Fruit fly (Drosophila melanogaster) whole organism, embryonic: Measurements from ENCODE around the gene Sulf1.

Experiments
- CG10274 ChIP-seq: fragments of 200-800 bp; sonication (Bioruptor generic); optimal IDR thresholded peaks from 3 replicates; lab custom pipeline; 2017; ENCODE audit warnings: missing biosample characterization, mild to moderate bottlenecking, missing genetic modification characterization
- CG10543 ChIP-seq: fragments of 200-800 bp; sonication (Bioruptor generic); optimal IDR thresholded peaks from 3 replicates; lab custom pipeline; 2017; ENCODE audit warnings: missing biosample characterization, mild to moderate bottlenecking, missing genetic modification characterization, moderate library complexity
- CG11085 ChIP-seq: fragments of 200-800 bp; sonication (Bioruptor generic); IDR thresholded peaks from 2 replicates; pipeline ENCODE4 v1.3.6; 2022; ENCODE audit warnings: missing biosample characterization, missing genetic modification characterization
- CG11456 ChIP-seq: fragments of 200-800 bp; sonication (Bioruptor generic); IDR thresholded peaks from 3 replicates; pipeline ENCODE4 v1.3.6; 2022; ENCODE audit warnings: missing biosample characterization, missing genetic modification characterization
- CG11504 ChIP-seq: fragments of 200-800 bp; sonication (Bioruptor generic); optimal IDR thresholded peaks from 3 replicates; lab custom pipeline; 2019; ENCODE audit warnings: missing biosample characterization, mild to moderate bottlenecking, missing genetic modification characterization, moderate library complexity
- CG15073 ChIP-seq: fragments of 200-800 bp; sonication (Bioruptor generic); optimal IDR thresholded peaks from 2 replicates; lab custom pipeline; 2016; ENCODE audit warnings: missing biosample characterization, missing genetic modification characterization
- CG17568 ChIP-seq: fragments of 200-800 bp; sonication (Bioruptor generic); optimal IDR thresholded peaks from 2 replicates; lab custom pipeline; 2018; ENCODE audit warnings: missing biosample characterization, mild to moderate bottlenecking, missing genetic modification characterization, moderate library complexity
- CG18476 ChIP-seq: fragments of 200-800 bp; sonication (Bioruptor generic); optimal IDR thresholded peaks from 2 replicates; lab custom pipeline; 2016; ENCODE audit warnings: missing biosample characterization, mild to moderate bottlenecking, missing genetic modification characterization
- CG18619 ChIP-seq: fragments of 200-800 bp; sonication (Bioruptor generic); optimal IDR thresholded peaks from 3 replicates; lab custom pipeline; 2017; ENCODE audit warnings: missing biosample characterization, mild to moderate bottlenecking, missing genetic modification characterization
- CG2202 ChIP-seq: fragments of 200-800 bp; sonication (Bioruptor generic); optimal IDR thresholded peaks from 2 replicates; lab custom pipeline; 2018; ENCODE audit warnings: missing biosample characterization, mild to moderate bottlenecking, missing genetic modification characterization
- CG31441 ChIP-seq: fragments of 200-800 bp; sonication (Bioruptor generic); IDR thresholded peaks from 2 replicates; pipeline ENCODE4 v1.3.6; 2022; ENCODE audit warnings: missing biosample characterization, missing genetic modification characterization
- CG3407 ChIP-seq: fragments of 200-800 bp; sonication (Bioruptor generic); optimal IDR thresholded peaks from 2 replicates; lab custom pipeline; 2018; ENCODE audit warnings: missing biosample characterization, mild to moderate bottlenecking, missing genetic modification characterization
- CG34376 ChIP-seq: fragments of 200-800 bp; sonication (Bioruptor generic); optimal IDR thresholded peaks from 2 replicates; lab custom pipeline; 2018; ENCODE audit warnings: missing biosample characterization, mild to moderate bottlenecking, missing genetic modification characterization
- CG5245 ChIP-seq: fragments of 200-800 bp; sonication (Bioruptor generic); optimal IDR thresholded peaks from 3 replicates; lab custom pipeline; 2016; ENCODE audit warnings: missing biosample characterization, missing genetic modification characterization
- CG6765 ChIP-seq: fragments of 200-800 bp; sonication (Bioruptor generic); optimal IDR thresholded peaks from 3 replicates; lab custom pipeline; 2017; ENCODE audit warnings: missing biosample characterization, mild to moderate bottlenecking, missing genetic modification characterization
- CG7372 ChIP-seq: fragments of 200-800 bp; sonication (Bioruptor generic); IDR thresholded peaks from 2 replicates; pipeline ENCODE4 v1.3.6; 2022; ENCODE audit warnings: missing biosample characterization, missing genetic modification characterization
- CG7556 ChIP-seq: fragments of 200-800 bp; sonication (Bioruptor generic); optimal IDR thresholded peaks from 2 replicates; lab custom pipeline; 2017; ENCODE audit warnings: missing biosample characterization, mild to moderate bottlenecking, missing genetic modification characterization
- CG9609 ChIP-seq: fragments of 200-800 bp; sonication (Bioruptor generic); optimal IDR thresholded peaks from 3 replicates; lab custom pipeline; 2016; ENCODE audit warnings: missing biosample characterization, missing genetic modification characterization
- CTCF ChIP-seq: fragments of 200-800 bp; sonication (Bioruptor generic); optimal IDR thresholded peaks from 2 replicates; lab custom pipeline; 2017; ENCODE audit warnings: missing biosample characterization, mild to moderate bottlenecking, missing genetic modification characterization, moderate library complexity
- Deaf1 ChIP-seq: fragments of 200-800 bp; optimal IDR thresholded peaks from 3 replicates; lab custom pipeline; 2019; ENCODE audit warnings: missing biosample characterization, mild to moderate bottlenecking, missing genetic modification characterization, moderate library complexity
- Dek ChIP-seq: fragments of 200-800 bp; sonication (Bioruptor generic); optimal IDR thresholded peaks from 3 replicates; lab custom pipeline; 2019; ENCODE audit warnings: missing biosample characterization, mild to moderate bottlenecking, missing genetic modification characterization, moderate library complexity
- Dip2 ChIP-seq: fragments of 200-800 bp; sonication (Bioruptor generic); IDR thresholded peaks from 2 replicates; pipeline ENCODE4 v1.3.6; 2022; ENCODE audit warnings: missing biosample characterization, missing genetic modification characterization
- Doc2 ChIP-seq: fragments of 200-800 bp; sonication (Bioruptor generic); IDR thresholded peaks from 2 replicates; pipeline ENCODE4 v1.3.6; 2022; ENCODE audit warnings: missing biosample characterization, missing genetic modification characterization
- Fer1 ChIP-seq: fragments of 200-800 bp; sonication (Bioruptor generic); optimal IDR thresholded peaks from 2 replicates; lab custom pipeline; 2017; ENCODE audit warnings: missing biosample characterization, mild to moderate bottlenecking, missing genetic modification characterization
- Hmr ChIP-seq: fragments of 200-800 bp; sonication (Bioruptor generic); optimal IDR thresholded peaks from 3 replicates; lab custom pipeline; 2017; ENCODE audit warnings: mild to moderate bottlenecking, missing biosample characterization, missing genetic modification reagents, missing genetic modification characterization
- Max ChIP-seq: fragments of 200-800 bp; sonication (Bioruptor generic); optimal IDR thresholded peaks from 2 replicates; lab custom pipeline; 2016; ENCODE audit warnings: missing biosample characterization, mild to moderate bottlenecking, missing genetic modification characterization
- Mrtf ChIP-seq: fragments of 200-800 bp; sonication (Bioruptor generic); IDR thresholded peaks from 3 replicates; pipeline ENCODE4 v1.3.6; 2022; ENCODE audit warnings: missing biosample characterization, missing genetic modification characterization
- Scr ChIP-seq: fragments of 200-800 bp; sonication (Bioruptor generic); IDR thresholded peaks from 2 replicates; pipeline ENCODE4 v1.3.6; 2022; ENCODE audit warnings: missing biosample characterization, missing genetic modification characterization; ENCODE audit not compliant: partially characterized antibody
- cg ChIP-seq: fragments of 200-800 bp; sonication (Bioruptor generic); optimal IDR thresholded peaks from 3 replicates; lab custom pipeline; 2019; ENCODE audit warnings: missing biosample characterization, mild to moderate bottlenecking, missing genetic modification characterization, moderate library complexity
- corto ChIP-seq: fragments of 200-800 bp; sonication (Bioruptor generic); optimal IDR thresholded peaks from 2 replicates; lab custom pipeline; 2016; ENCODE audit warnings: missing biosample characterization, mild to moderate bottlenecking, missing genetic modification characterization, moderate library complexity
- cwo ChIP-seq: fragments of 200-800 bp; sonication (Bioruptor generic); optimal IDR thresholded peaks from 3 replicates; lab custom pipeline; 2017; ENCODE audit warnings: missing biosample characterization, missing genetic modification characterization, mild to moderate bottlenecking, moderate library complexity, missing genetic modification reagents
- dan ChIP-seq: fragments of 200-800 bp; sonication (Bioruptor generic); IDR thresholded peaks from 2 replicates; pipeline ENCODE4 v1.3.6; 2022; ENCODE audit warnings: missing biosample characterization, missing genetic modification characterization
- dmrt99B ChIP-seq: fragments of 200-800 bp; sonication (Bioruptor generic); optimal IDR thresholded peaks from 2 replicates; lab custom pipeline; 2018; ENCODE audit warnings: missing biosample characterization, mild to moderate bottlenecking, missing genetic modification characterization, moderate library complexity
- esg ChIP-seq: fragments of 200-800 bp; sonication (Bioruptor generic); conservative IDR thresholded peaks from 2 replicates; pipeline ENCODE4 v1.3.6; 2022; ENCODE audit warnings: missing biosample characterization, missing genetic modification characterization
- exex ChIP-seq: fragments of 200-800 bp; sonication (Bioruptor generic); optimal IDR thresholded peaks from 4 replicates; lab custom pipeline; 2018; ENCODE audit warnings: missing biosample characterization, mild to moderate bottlenecking, missing genetic modification characterization, moderate library complexity
- eyg ChIP-seq: fragments of 200-800 bp; sonication (Bioruptor generic); optimal IDR thresholded peaks from 3 replicates; lab custom pipeline; 2016; ENCODE audit warnings: missing biosample characterization, missing genetic modification characterization
- fd64A ChIP-seq: fragments of 200-800 bp; sonication (Bioruptor generic); optimal IDR thresholded peaks from 3 replicates; lab custom pipeline; 2018; ENCODE audit warnings: missing biosample characterization, mild to moderate bottlenecking, missing genetic modification characterization
- gfzf ChIP-seq: fragments of 200-800 bp; sonication (Bioruptor generic); optimal IDR thresholded peaks from 2 replicates; lab custom pipeline; 2016; ENCODE audit warnings: missing biosample characterization, mild to moderate bottlenecking, missing genetic modification characterization, moderate library complexity
- jumu ChIP-seq: fragments of 200-800 bp; sonication (Bioruptor generic); optimal IDR thresholded peaks from 3 replicates; lab custom pipeline; 2016; ENCODE audit warnings: missing biosample characterization, missing genetic modification characterization
- kni ChIP-seq: fragments of 200-800 bp; sonication (Bioruptor generic); optimal IDR thresholded peaks from 3 replicates; lab custom pipeline; 2017; ENCODE audit warnings: mild to moderate bottlenecking, missing biosample characterization, missing genetic modification reagents, missing genetic modification characterization
- lilli ChIP-seq: fragments of 200-800 bp; sonication (Bioruptor generic); optimal IDR thresholded peaks from 3 replicates; lab custom pipeline; 2016; ENCODE audit warnings: missing biosample characterization, missing genetic modification characterization
- mld ChIP-seq: fragments of 200-800 bp; sonication (Bioruptor generic); IDR thresholded peaks from 3 replicates; pipeline ENCODE4 v1.3.6; 2022; ENCODE audit warnings: missing biosample characterization, missing genetic modification characterization; ENCODE audit not compliant: partially characterized antibody
- nau ChIP-seq: fragments of 200-800 bp; sonication (Bioruptor generic); optimal IDR thresholded peaks from 3 replicates; lab custom pipeline; 2017; ENCODE audit warnings: missing biosample characterization, mild to moderate bottlenecking, missing genetic modification characterization, missing genetic modification reagents
- nerfin-1 ChIP-seq: fragments of 200-800 bp; sonication (Bioruptor generic); optimal IDR thresholded peaks from 3 replicates; lab custom pipeline; 2019; ENCODE audit warnings: missing biosample characterization, mild to moderate bottlenecking, missing genetic modification characterization, moderate library complexity
- nmo ChIP-seq: fragments of 200-800 bp; sonication (Bioruptor generic); optimal IDR thresholded peaks from 2 replicates; lab custom pipeline; 2018; ENCODE audit warnings: missing biosample characterization, mild to moderate bottlenecking, missing genetic modification characterization, moderate library complexity
- pita ChIP-seq: fragments of 200-800 bp; sonication (Bioruptor generic); optimal IDR thresholded peaks from 2 replicates; lab custom pipeline; 2017; ENCODE audit warnings: missing biosample characterization, mild to moderate bottlenecking, missing genetic modification characterization
- pros ChIP-seq: fragments of 200-800 bp; sonication (Bioruptor generic); optimal IDR thresholded peaks from 3 replicates; lab custom pipeline; 2019; ENCODE audit warnings: missing biosample characterization, mild to moderate bottlenecking, missing genetic modification characterization, moderate library complexity
- rib ChIP-seq: fragments of 200-800 bp; sonication (Bioruptor generic); IDR thresholded peaks from 2 replicates; pipeline ENCODE4 v1.3.6; 2022; ENCODE audit warnings: missing biosample characterization, missing genetic modification characterization
- tgo ChIP-seq: fragments of 200-800 bp; sonication (Bioruptor generic); IDR thresholded peaks from 3 replicates; pipeline ENCODE4 v1.3.6; 2022; ENCODE audit warnings: missing biosample characterization, missing genetic modification characterization
- tio ChIP-seq: fragments of 200-800 bp; sonication (Bioruptor generic); optimal IDR thresholded peaks from 2 replicates; lab custom pipeline; 2017; ENCODE audit warnings: missing biosample characterization, missing genetic modification characterization, inconsistent platforms
- unpg ChIP-seq: fragments of 200-800 bp; sonication (Bioruptor generic); optimal IDR thresholded peaks from 3 replicates; lab custom pipeline; 2018; ENCODE audit warnings: missing biosample characterization, mild to moderate bottlenecking, missing genetic modification characterization, moderate library complexity
- yki ChIP-seq: fragments of >200 bp; optimal IDR thresholded peaks from 3 replicates; lab custom pipeline; 2018

The Sulf1 gene

dm6 chr3R:16337053-16337385, 2.4 kb downstream of the Sulf1 start (continued):
- TF ChIP-seq CG31441 (GFP tag; lab: Robert Waterston, UW) (peak; percentile 52; the same call in 1 of the 2 replicates), CTCF (GFP tag; lab: Kevin White, UChicago) (no peak), CG10274 (GFP tag; lab: Kevin White, UChicago) (peak; percentile 31), cg (no peak), dmrt99B (tag; lab: Kevin White, UChicago) (peak; percentile 37), corto (GFP tag; lab: Kevin White, UChicago) (no peak), CG9609 (GFP tag; lab: Kevin White, UChicago) (peak; percentile 55), dan (peak; percentile 78), Dip2 (no peak), CG34376 (GFP tag; lab: Kevin White, UChicago) (no peak), jumu (GFP tag; lab: Kevin White, UChicago) (peak; percentile 67), Fer1 (no peak), kni (GFP tag; lab: Kevin White, UChicago) (peak; percentile 75), CG15073 (GFP tag; lab: Kevin White, UChicago) (no peak), tgo (GFP tag; lab: Robert Waterston, UW) (peak; percentile 16; the same call in 1 of the 3 replicates), exex (tag; lab: Kevin White, UChicago) (no peak), yki (lab: Kevin White, UChicago) (no peak), mld (GFP tag; lab: Robert Waterston, UW) (no peak), nerfin-1 (tag; lab: Kevin White, UChicago) (no peak), CG11456 (GFP tag; lab: Robert Waterston, UW) (no peak), CG7556 (GFP tag; lab: Kevin White, UChicago) (no peak), gfzf (GFP tag; lab: Kevin White, UChicago) (no peak), CG18476 (GFP tag; lab: Kevin White, UChicago) (peak; percentile 35), Deaf1 (tag; lab: Kevin White, UChicago) (no peak), unpg (peak; percentile 63), pita (GFP tag; lab: Kevin White, UChicago) (no peak), CG6765 (no peak), Hmr (no peak), lilli (GFP tag; lab: Kevin White, UChicago) (peak; percentile 56), Doc2 (no peak), CG7372 (no peak), eyg (GFP tag; lab: Kevin White, UChicago) (no peak), CG17568 (GFP tag; lab: Kevin White, UChicago) (no peak), CG5245 (GFP tag; lab: Kevin White, UChicago) (peak; percentile 54), fd64A (no peak), CG18619 (GFP tag; lab: Kevin White, UChicago) (no peak), CG11085 (GFP tag; lab: Robert Waterston, UW) (no peak), nmo (GFP tag; lab: Kevin White, UChicago) (peak; percentile 61), cwo (GFP tag; lab: Kevin White, UChicago) (no peak), tio (GFP tag; lab: Kevin White, UChicago) (peak; percentile 39), rib (GFP tag; lab: Robert Waterston, UW) (no peak), Dek (tag; lab: Kevin White, UChicago) (no peak), CG2202 (peak; percentile 74), Max (GFP tag; lab: Kevin White, UChicago) (peak; percentile 43), pros (peak; percentile 42), CG10543 (GFP tag; lab: Kevin White, UChicago) (no peak), CG3407 (no peak), esg (GFP tag; lab: Robert Waterston, UW) (peak; percentile 45), Mrtf (GFP tag; lab: Robert Waterston, UW) (no peak), Scr (no peak), nau (GFP tag; lab: Kevin White, UChicago) (no peak), CG11504 (peak; percentile 37)
